Worm (Caenorhabditis elegans) whole organism, young adult: Measurements from ENCODE around the gene gpch-1.

Experiments used
- B0261.1 ChIP-seq: sonication (generic microtip); optimal IDR thresholded peaks from 2 replicates; lab custom pipeline; 2016; ENCODE audit warnings: mild to moderate bottlenecking, missing genetic modification characterization, moderate library complexity, missing compliant biosample characterization
- F23B12.7 ChIP-seq: sonication (generic microtip); optimal IDR thresholded peaks from 2 replicates; lab custom pipeline; 2017; ENCODE audit warnings: missing genetic modification characterization, mild to moderate bottlenecking, missing compliant biosample characterization, antibody characterized with exemption, moderate library complexity; ENCODE audit not compliant: insufficient read depth
- F33H1.4 ChIP-seq: fragments of 200-800 bp; sonication (Bioruptor generic); IDR thresholded peaks from 2 replicates; pipeline ENCODE4 v1.3.6; 2022; ENCODE audit warnings: missing genetic modification reagents, missing genetic modification characterization, missing compliant biosample characterization
- F49E8.2 ChIP-seq: sonication (generic microtip); optimal IDR thresholded peaks from 3 replicates; lab custom pipeline; 2017; ENCODE audit warnings: missing genetic modification characterization, mild to moderate bottlenecking, missing compliant biosample characterization, antibody characterized with exemption, moderate library complexity; ENCODE audit not compliant: insufficient read depth
- F52B5.7 ChIP-seq: sonication (generic microtip); optimal IDR thresholded peaks from 2 replicates; lab custom pipeline; 2016; ENCODE audit warnings: mild to moderate bottlenecking, missing genetic modification characterization, missing compliant biosample characterization
- K12H6.12 ChIP-seq: fragments of 200-800 bp; sonication (Bioruptor generic); optimal IDR thresholded peaks from 2 replicates; lab custom pipeline; 2018; ENCODE audit warnings: mild to moderate bottlenecking, missing genetic modification characterization, missing compliant biosample characterization
- T07F8.4 ChIP-seq: sonication (generic microtip); optimal IDR thresholded peaks from 2 replicates; lab custom pipeline; 2016; ENCODE audit warnings: mild to moderate bottlenecking, missing genetic modification characterization, moderate library complexity, missing compliant biosample characterization
- Y53F4B.3 ChIP-seq: fragments of 200-800 bp; sonication (Bioruptor generic); IDR thresholded peaks from 2 replicates; pipeline ENCODE4 v1.3.6; 2022; ENCODE audit warnings: missing genetic modification reagents, missing genetic modification characterization, missing compliant biosample characterization
- Y56A3A.18 ChIP-seq: fragments of 200-800 bp; sonication (Bioruptor generic); IDR thresholded peaks from 2 replicates; pipeline ENCODE4 v1.3.6; 2022; ENCODE audit warnings: missing genetic modification reagents, missing genetic modification characterization, missing compliant biosample characterization
- Y79H2A.3 ChIP-seq: fragments of 200-800 bp; sonication (Bioruptor generic); conservative IDR thresholded peaks from 2 replicates; pipeline ENCODE4 v1.3.6; 2022; ENCODE audit warnings: missing genetic modification reagents, missing genetic modification characterization, missing compliant biosample characterization
- Y95B8A.8 ChIP-seq: fragments of 200-800 bp; sonication (Bioruptor generic); IDR thresholded peaks from 2 replicates; pipeline ENCODE4 v1.3.6; 2022; ENCODE audit warnings: missing genetic modification reagents, missing genetic modification characterization, missing compliant biosample characterization
- aptf-3 ChIP-seq: fragments of 200-800 bp; sonication (Bioruptor generic); IDR thresholded peaks from 2 replicates; pipeline ENCODE4 v1.3.6; 2022; ENCODE audit warnings: missing genetic modification characterization, missing compliant biosample characterization
- bed-1 ChIP-seq: fragments of 200-800 bp; sonication (Bioruptor generic); IDR thresholded peaks from 2 replicates; pipeline ENCODE4 v1.3.6; 2022; ENCODE audit warnings: missing genetic modification reagents, missing genetic modification characterization, missing compliant biosample characterization
- bed-2 ChIP-seq: fragments of 200-800 bp; sonication (Bioruptor generic); IDR thresholded peaks from 2 replicates; pipeline ENCODE4 v1.3.6; 2022; ENCODE audit warnings: missing genetic modification reagents, missing genetic modification characterization, missing compliant biosample characterization
- cebp-1 ChIP-seq, 2 experiments: fragments of 200-800 bp in 1 of 2; sonication (Bioruptor generic) in 1 of 2; sonication (generic microtip) in 1 of 2; IDR thresholded peaks in 1 of 2; optimal IDR thresholded peaks in 1 of 2; 2 replicates each; pipeline versions ENCODE4 v1.3.6 to Lab custom; 2017 to 2022; ENCODE audit warnings: missing compliant biosample characterization in 2 of 2, missing genetic modification characterization in 2 of 2, mild to moderate bottlenecking in 1 of 2, missing genetic modification reagents in 1 of 2, moderate library complexity in 1 of 2
- ceh-79 ChIP-seq: sonication (generic microtip); optimal IDR thresholded peaks from 2 replicates; lab custom pipeline; 2017; ENCODE audit warnings: mild to moderate bottlenecking, missing genetic modification characterization, missing compliant biosample characterization
- die-1 ChIP-seq: sonication (generic microtip); optimal IDR thresholded peaks from 2 replicates; lab custom pipeline; 2016; ENCODE audit warnings: missing genotype, mild to moderate bottlenecking, missing genetic modification characterization, missing compliant biosample characterization
- dox-1 ChIP-seq: fragments of 200-800 bp; sonication (Bioruptor generic); IDR thresholded peaks from 2 replicates; pipeline ENCODE4 v1.3.6; 2022; ENCODE audit warnings: missing genetic modification reagents, missing genetic modification characterization, missing compliant biosample characterization
- efl-1 ChIP-seq: fragments of 150-350 bp; optimal IDR thresholded peaks from 2 replicates; lab custom pipeline; 2014; ENCODE audit warnings: missing biosample characterization, missing genetic modification reagents, missing genetic modification characterization
- egl-44 ChIP-seq: fragments of 200-800 bp; sonication (Bioruptor generic); IDR thresholded peaks from 2 replicates; pipeline ENCODE4 v1.3.6; 2022; ENCODE audit warnings: missing genetic modification reagents, missing genetic modification characterization, missing compliant biosample characterization
- egrh-3 ChIP-seq: fragments of 200-800 bp; sonication (Bioruptor generic); IDR thresholded peaks from 2 replicates; pipeline ENCODE4 v1.3.6; 2022; ENCODE audit warnings: missing genetic modification reagents, missing genetic modification characterization, missing compliant biosample characterization
- ets-4 ChIP-seq: fragments of 200-800 bp; sonication (Bioruptor generic); optimal IDR thresholded peaks from 2 replicates; lab custom pipeline; 2018; ENCODE audit warnings: mild to moderate bottlenecking, missing genetic modification characterization, missing compliant biosample characterization
- fkh-3 ChIP-seq: sonication (generic microtip); optimal IDR thresholded peaks from 2 replicates; lab custom pipeline; 2016; ENCODE audit warnings: mild to moderate bottlenecking, missing genetic modification characterization, missing compliant biosample characterization
- hlh-12 ChIP-seq: sonication (generic microtip); optimal IDR thresholded peaks from 2 replicates; lab custom pipeline; 2016; ENCODE audit warnings: missing genetic modification characterization, missing compliant biosample characterization
- hmg-20 ChIP-seq: fragments of 200-800 bp; sonication (Bioruptor generic); IDR thresholded peaks from 2 replicates; pipeline ENCODE4 v1.3.6; 2022; ENCODE audit warnings: missing genetic modification reagents, missing genetic modification characterization, missing compliant biosample characterization
- lin-26 ChIP-seq: fragments of 200-800 bp; sonication (Bioruptor generic); IDR thresholded peaks from 2 replicates; pipeline ENCODE4 v1.3.6; 2022; ENCODE audit warnings: missing genetic modification reagents, missing genetic modification characterization, missing compliant biosample characterization
- madf-10 ChIP-seq: sonication (generic microtip); optimal IDR thresholded peaks from 2 replicates; lab custom pipeline; 2016; ENCODE audit warnings: mild to moderate bottlenecking, missing genetic modification characterization, missing compliant biosample characterization
- madf-6 ChIP-seq: fragments of 200-800 bp; sonication (Bioruptor generic); IDR thresholded peaks from 2 replicates; pipeline ENCODE4 v1.3.6; 2022; ENCODE audit warnings: missing genetic modification reagents, missing genetic modification characterization, missing compliant biosample characterization
- madf-8 ChIP-seq: fragments of 200-800 bp; sonication (Bioruptor generic); conservative IDR thresholded peaks from 2 replicates; pipeline ENCODE4 v1.3.6; 2022; ENCODE audit warnings: missing genetic modification reagents, missing genetic modification characterization, missing compliant biosample characterization
- mes-4 ChIP-seq: sonication (generic microtip); optimal IDR thresholded peaks from 2 replicates; lab custom pipeline; 2016; ENCODE audit warnings: missing genotype, missing genetic modification characterization, missing compliant biosample characterization
- nfya-1 ChIP-seq: sonication (generic microtip); optimal IDR thresholded peaks from 2 replicates; lab custom pipeline; 2017; ENCODE audit warnings: antibody characterized with exemption, missing compliant biosample characterization, missing genetic modification characterization, borderline replicate concordance; ENCODE audit not compliant: insufficient read depth
- nfyb-1 ChIP-seq: fragments of 200-800 bp; sonication (Bioruptor generic); IDR thresholded peaks from 2 replicates; pipeline ENCODE4 v1.3.6; 2022; ENCODE audit warnings: missing genetic modification reagents, missing genetic modification characterization, missing compliant biosample characterization
- nhr-27 ChIP-seq: fragments of 200-800 bp; sonication (Bioruptor generic); optimal IDR thresholded peaks from 2 replicates; lab custom pipeline; 2018; ENCODE audit warnings: mild to moderate bottlenecking, missing genetic modification characterization, moderate library complexity, missing compliant biosample characterization
- nhr-80 ChIP-seq: sonication (generic microtip); optimal IDR thresholded peaks from 2 replicates; lab custom pipeline; 2016; ENCODE audit warnings: missing genetic modification characterization, missing compliant biosample characterization
- nhr-90 ChIP-seq: sonication (generic microtip); optimal IDR thresholded peaks from 2 replicates; lab custom pipeline; 2016; ENCODE audit warnings: missing genotype, mild to moderate bottlenecking, missing genetic modification characterization, missing compliant biosample characterization
- pbrm-1 ChIP-seq: fragments of 200-800 bp; sonication (Bioruptor generic); IDR thresholded peaks from 2 replicates; pipeline ENCODE4 v1.3.6; 2022; ENCODE audit warnings: missing genetic modification reagents, missing genetic modification characterization, missing compliant biosample characterization
- rec-8 ChIP-seq, 2 experiments: sonication (generic microtip); optimal IDR thresholded peaks; 2 replicates each; lab custom pipeline; 2016; ENCODE audit warnings: mild to moderate bottlenecking in 2 of 2, missing genetic modification characterization in 2 of 2, missing genetic modification reagents in 2 of 2, missing genotype in 2 of 2, missing biosample characterization in 1 of 2, missing compliant biosample characterization in 1 of 2, moderate library complexity in 1 of 2
- snpc-1.1 ChIP-seq: sonication (generic microtip); optimal IDR thresholded peaks from 2 replicates; lab custom pipeline; 2017; ENCODE audit warnings: missing genetic modification characterization, mild to moderate bottlenecking, missing compliant biosample characterization, antibody characterized with exemption, moderate library complexity, missing genotype, missing genetic modification reagents; ENCODE audit not compliant: insufficient read depth
- snpc-1.3 ChIP-seq: sonication (generic microtip); optimal IDR thresholded peaks from 2 replicates; lab custom pipeline; 2017; ENCODE audit warnings: missing genetic modification characterization, mild to moderate bottlenecking, missing compliant biosample characterization, antibody characterized with exemption, moderate library complexity, missing genotype, missing genetic modification reagents; ENCODE audit not compliant: insufficient read depth
- snpc-4 ChIP-seq, 5 experiments: fragments of 150-350 bp in 1 of 5; sonication (generic microtip) in 4 of 5; optimal IDR thresholded peaks; 2 replicates each; lab custom pipeline; 2014 to 2018; ENCODE audit warnings: missing genetic modification characterization in 5 of 5, missing biosample characterization in 3 of 5, antibody characterized with exemption in 2 of 5, mild to moderate bottlenecking in 2 of 5, missing compliant biosample characterization in 2 of 5, missing genotype in 2 of 5, moderate library complexity in 2 of 5, missing genetic modification reagents in 1 of 5
- xnd-1 ChIP-seq: sonication (generic microtip); optimal IDR thresholded peaks from 2 replicates; lab custom pipeline; 2016; ENCODE audit warnings: missing genotype, missing genetic modification reagents, missing genetic modification characterization, missing compliant biosample characterization
- ztf-18 ChIP-seq: sonication (generic microtip); optimal IDR thresholded peaks from 2 replicates; lab custom pipeline; 2016; ENCODE audit warnings: missing genotype, mild to moderate bottlenecking, missing genetic modification characterization, missing compliant biosample characterization
- ztf-22 ChIP-seq: fragments of 200-800 bp; sonication (Bioruptor generic); optimal IDR thresholded peaks from 2 replicates; lab custom pipeline; 2018; ENCODE audit warnings: mild to moderate bottlenecking, missing genetic modification characterization, moderate library complexity, missing compliant biosample characterization
- ztf-25 ChIP-seq: fragments of 200-800 bp; sonication (Bioruptor generic); IDR thresholded peaks from 2 replicates; pipeline ENCODE4 v1.3.6; 2022; ENCODE audit warnings: missing genetic modification reagents, missing genetic modification characterization, missing compliant biosample characterization
- ztf-26 ChIP-seq: sonication (generic microtip); optimal IDR thresholded peaks from 2 replicates; lab custom pipeline; 2017; ENCODE audit warnings: missing genetic modification characterization, missing compliant biosample characterization
- ztf-28 ChIP-seq: fragments of 200-800 bp; sonication (Bioruptor generic); IDR thresholded peaks from 2 replicates; pipeline ENCODE4 v1.3.6; 2022; ENCODE audit warnings: missing genetic modification reagents, missing genetic modification characterization, missing compliant biosample characterization

Gene gpch-1

ce11 chrIII:4449357-4449756 is 41.0 kb downstream of the gpch-1 start:
- no peak for TF ChIP-seq snpc-4 (GFP tag; optimal IDR thresholded peaks at IDR 0.05; lab: Kevin White, UChicago)
- TF ChIP-seq snpc-4 (tag; optimal IDR thresholded peaks at IDR 0.05; lab: Kevin White, UChicago), result peak in 1 of 4 experiments; percentile 28
- TF ChIP-seq nfyb-1 (GFP tag; lab: Robert Waterston, UW), result no peak
- TF ChIP-seq die-1 (tag; lab: Kevin White, UChicago), result peak; percentile 38
- TF ChIP-seq F33H1.4 (GFP tag; lab: Robert Waterston, UW), result peak; percentile 27; the same call in 1 of the 2 replicates
- TF ChIP-seq madf-8 (GFP tag; lab: Robert Waterston, UW), result 0 out of 2 replicates have a peak, but pooled peaks have one; percentile 14
- peak; percentile 71 for TF ChIP-seq B0261.1 (tag; lab: Kevin White, UChicago)
- no peak for TF ChIP-seq cebp-1 (GFP tag; IDR thresholded peaks at IDR 0.05; lab: Robert Waterston, UW)
- no peak for TF ChIP-seq cebp-1 (tag; optimal IDR thresholded peaks at IDR 0.05; lab: Kevin White, UChicago)
- no peak for TF ChIP-seq ztf-26 (tag; lab: Kevin White, UChicago)
- no peak for TF ChIP-seq F52B5.7
- peak; percentile 55 for TF ChIP-seq snpc-1.3
- no peak for TF ChIP-seq bed-2
- TF ChIP-seq ztf-18 (tag; lab: Kevin White, UChicago), result peak; percentile 73
- TF ChIP-seq hmg-20 (GFP tag; lab: Robert Waterston, UW), result no peak
- no peak for TF ChIP-seq ets-4 (GFP tag; lab: Kevin White, UChicago)
- TF ChIP-seq F23B12.7, result peak; percentile 53
- peak; percentile 13 for TF ChIP-seq efl-1 (GFP tag; lab: Kevin White, UChicago)
- TF ChIP-seq ceh-79, result no peak
- 0 out of 2 replicates have a peak, but pooled peaks have one; percentile 12 for TF ChIP-seq Y53F4B.3 (GFP tag; lab: Robert Waterston, UW)
- no peak for TF ChIP-seq ztf-22 (GFP tag; lab: Kevin White, UChicago)
- TF ChIP-seq egrh-3 (GFP tag; lab: Robert Waterston, UW), result no peak
- TF ChIP-seq egl-44 (GFP tag; lab: Robert Waterston, UW), result no peak
- no peak for TF ChIP-seq bed-1 (GFP tag; lab: Robert Waterston, UW)
- peak; percentile 57 for TF ChIP-seq mes-4
- no peak for TF ChIP-seq Y95B8A.8 (GFP tag; lab: Robert Waterston, UW)
- TF ChIP-seq F49E8.2 (tag; lab: Kevin White, UChicago), result peak; percentile 62
- peak; percentile 16 for TF ChIP-seq K12H6.12
- TF ChIP-seq nhr-27 (tag; lab: Kevin White, UChicago), result no peak
- TF ChIP-seq dox-1 (GFP tag; lab: Robert Waterston, UW), result peak; percentile 39; the same call in 1 of the 2 replicates
- TF ChIP-seq xnd-1, result no peak
- TF ChIP-seq pbrm-1, result peak; percentile 61; the same call in 1 of the 2 replicates
- TF ChIP-seq rec-8 (tag; optimal IDR thresholded peaks at IDR 0.05; lab: Kevin White, UChicago), result peak in 1 of 2 experiments; percentile 29
- TF ChIP-seq hlh-12 (tag; lab: Kevin White, UChicago), result peak; percentile 57
- TF ChIP-seq aptf-3 (GFP tag; lab: Robert Waterston, UW), result no peak
- peak; percentile 27 for TF ChIP-seq madf-10
- TF ChIP-seq T07F8.4 (tag; lab: Kevin White, UChicago), result peak; percentile 23
- TF ChIP-seq ztf-28 (GFP tag; lab: Robert Waterston, UW), result 0 out of 2 replicates have a peak, but pooled peaks have one; percentile 36
- 0 out of 2 replicates have a peak, but pooled peaks have one; percentile 47 for TF ChIP-seq ztf-25 (GFP tag; lab: Robert Waterston, UW)
- no peak for TF ChIP-seq snpc-1.1 (tag; lab: Kevin White, UChicago)
- no peak for TF ChIP-seq nfya-1 (tag; lab: Kevin White, UChicago)
- no peak for TF ChIP-seq Y79H2A.3 (GFP tag; lab: Robert Waterston, UW)
- peak; percentile 71; the same call in 1 of the 2 replicates for TF ChIP-seq lin-26 (GFP tag; lab: Robert Waterston, UW)
- TF ChIP-seq nhr-80 (tag; lab: Kevin White, UChicago), result peak; percentile 40
- no peak for TF ChIP-seq fkh-3 (tag; lab: Kevin White, UChicago)
- TF ChIP-seq nhr-90, result peak; percentile 33
- TF ChIP-seq Y56A3A.18, result no peak
- peak; percentile 69 for TF ChIP-seq madf-6 (GFP tag; lab: Robert Waterston, UW)
